Fruit fly (Drosophila melanogaster): ENCODE results near the gene Toll-6.

The Toll-6 gene

DNA sequence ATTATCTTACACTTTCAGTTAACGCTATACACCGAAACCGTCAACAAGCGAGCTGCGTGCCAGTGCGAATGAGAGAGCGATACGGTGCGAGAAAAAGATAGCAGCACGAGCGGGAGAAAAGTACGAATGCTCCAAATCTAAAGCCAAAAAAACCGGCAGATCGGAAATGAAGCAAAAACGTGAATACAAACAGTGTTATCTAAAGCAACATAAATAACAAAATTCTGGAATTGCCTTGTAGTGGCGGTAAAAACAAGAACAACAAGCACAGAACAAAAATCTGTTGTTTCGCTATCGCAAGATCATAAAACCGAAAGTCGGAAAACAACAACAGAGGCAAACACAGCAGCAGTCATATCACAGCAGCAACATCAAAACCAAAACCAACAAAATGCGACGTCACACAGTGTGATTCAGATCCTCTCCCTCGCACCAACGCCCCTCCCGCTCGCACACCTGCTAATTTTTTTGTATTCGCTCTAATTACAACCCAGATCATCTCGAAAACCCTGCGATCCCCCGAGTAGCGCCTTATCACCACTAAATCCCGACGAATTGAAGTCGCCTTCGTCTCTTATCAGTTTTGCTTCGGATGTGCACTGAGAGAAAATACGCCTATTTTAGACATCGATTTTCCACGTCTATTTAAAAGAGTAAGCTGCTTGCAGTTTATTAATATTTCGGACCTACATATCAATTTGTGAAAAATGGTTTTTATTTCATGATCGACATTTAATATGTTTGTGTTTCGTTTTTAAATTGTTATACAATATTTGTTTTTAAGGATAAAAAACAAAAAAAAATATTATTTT is 32.1 kb upstream of the Toll-6 start, which contains the start of gene CG7255 (continued):
- TF ChIP-seq sob (GFP tag; IDR thresholded peaks at IDR 0.05), result no peak
- no peak for TF ChIP-seq slp2 (GFP tag; optimal IDR thresholded peaks at IDR 0.05)
- peak; percentile 11 for TF ChIP-seq CG10543 (GFP tag; optimal IDR thresholded peaks at IDR 0.05)
- TF ChIP-seq CG33557 (GFP tag; optimal IDR thresholded peaks at IDR 0.05), result no peak
- TF ChIP-seq Nf-YB (GFP tag; optimal IDR thresholded peaks at IDR 0.05), result no peak
- TF ChIP-seq Abd-B (GFP tag; optimal IDR thresholded peaks at IDR 0.05), result peak; percentile 21
- no peak for TF ChIP-seq Xrp1 (GFP tag; IDR thresholded peaks at IDR 0.05)
- peak in 1 of 2 experiments; percentile 46 for TF ChIP-seq tll (GFP tag; optimal IDR thresholded peaks at IDR 0.05)
- no peak for TF ChIP-seq H2.0 (GFP tag; IDR thresholded peaks at IDR 0.05)
- no peak for TF ChIP-seq sna (GFP tag; IDR thresholded peaks at IDR 0.05; ENCODE audit: partially characterized antibody)
- peak; percentile 5; the same call in 1 of the 2 replicates for TF ChIP-seq Ptx1 (GFP tag; IDR thresholded peaks at IDR 0.05)
- no peak for TF ChIP-seq CG12219 (GFP tag; optimal IDR thresholded peaks at IDR 0.05)
- TF ChIP-seq nmo (GFP tag; optimal IDR thresholded peaks at IDR 0.05), result peak; percentile 44
- TF ChIP-seq shn (GFP tag; optimal IDR thresholded peaks at IDR 0.05), result peak; percentile 45
- no peak for TF ChIP-seq Ets97D (GFP tag; optimal IDR thresholded peaks at IDR 0.05)
- peak; percentile 62 for TF ChIP-seq CG9727 (GFP tag; optimal IDR thresholded peaks at IDR 0.05)
- peak; percentile 19 for TF ChIP-seq Sox102F (GFP tag; optimal IDR thresholded peaks at IDR 0.05)
- TF ChIP-seq CG30431 (GFP tag; optimal IDR thresholded peaks at IDR 0.05), result peak; percentile 19
- peak; percentile 90 for TF ChIP-seq exex (tag; optimal IDR thresholded peaks at IDR 0.05)
- no peak for TF ChIP-seq CG4328 (GFP tag; optimal IDR thresholded peaks at IDR 0.05)
- TF ChIP-seq otp (GFP tag; IDR thresholded peaks at IDR 0.05), result no peak
- no peak for TF ChIP-seq CG7786 (GFP tag; optimal IDR thresholded peaks at IDR 0.05)
- 0 out of 2 replicates have a peak, but pooled peaks have one; percentile 34 for TF ChIP-seq GATAe (GFP tag; conservative IDR thresholded peaks at IDR 0.05)
- TF ChIP-seq HmgZ (tag; optimal IDR thresholded peaks at IDR 0.05), result peak; percentile 38
- TF ChIP-seq nerfin-2 (GFP tag; IDR thresholded peaks at IDR 0.05; ENCODE audit: partially characterized antibody), result no peak
- no peak for TF ChIP-seq h (optimal IDR thresholded peaks at IDR 0.05)
- no peak for TF ChIP-seq br (optimal IDR thresholded peaks at IDR 0.05)
- TF ChIP-seq Ets65A (GFP tag), result no peak
- peak; percentile 82 for TF ChIP-seq Deaf1 (tag; optimal IDR thresholded peaks at IDR 0.05)
- peak; percentile 6; the same call in 1 of the 2 replicates for TF ChIP-seq slbo (GFP tag; IDR thresholded peaks at IDR 0.05)
- TF ChIP-seq caup (GFP tag; optimal IDR thresholded peaks at IDR 0.05; ENCODE audit: severe bottlenecking), result peak; percentile 17
- no peak for TF ChIP-seq CG7271 (tag; optimal IDR thresholded peaks at IDR 0.05)
- TF ChIP-seq CG14667 (GFP tag; IDR thresholded peaks at IDR 0.05), result no peak
- TF ChIP-seq Hey (tag; optimal IDR thresholded peaks at IDR 0.05), result peak; percentile 45
- no peak for TF ChIP-seq ase (GFP tag; IDR thresholded peaks at IDR 0.05)
- no peak for TF ChIP-seq zfh2 (GFP tag; optimal IDR thresholded peaks at IDR 0.05)
- TF ChIP-seq cg (GFP tag; optimal IDR thresholded peaks at IDR 0.05), result no peak
- peak; percentile 56; the same call in 2 of the 3 replicates for TF ChIP-seq Aef1 (GFP tag; IDR thresholded peaks at IDR 0.05)
- TF ChIP-seq Sox100B (GFP tag; optimal IDR thresholded peaks at IDR 0.05), result peak; percentile 3
- no peak for TF ChIP-seq cas (GFP tag; IDR thresholded peaks at IDR 0.05)
- TF ChIP-seq tap (tag; optimal IDR thresholded peaks at IDR 0.05), result no peak
- TF ChIP-seq slou (GFP tag; optimal IDR thresholded peaks at IDR 0.05), result no peak
- TF ChIP-seq lab (GFP tag; optimal IDR thresholded peaks at IDR 0.05), result peak; percentile 6
- TF ChIP-seq Tbp (GFP tag; optimal IDR thresholded peaks at IDR 0.05), result no peak
- TF ChIP-seq Ravus (GFP tag; IDR thresholded peaks at IDR 0.05), result no peak
- no peak for TF ChIP-seq CG13287 (GFP tag; IDR thresholded peaks at IDR 0.05; ENCODE audit: partially characterized antibody)
- TF ChIP-seq pb (GFP tag; optimal IDR thresholded peaks at IDR 0.05), result no peak
- TF ChIP-seq HmgD (GFP tag; optimal IDR thresholded peaks at IDR 0.05), result no peak
- TF ChIP-seq CG2889 (GFP tag; IDR thresholded peaks at IDR 0.05), result 0 out of 3 replicates have a peak, but pooled peaks have one; percentile 6
- TF ChIP-seq CG16813 (GFP tag; IDR thresholded peaks at IDR 0.05; ENCODE audit: partially characterized antibody), result no peak

Data from whole organism, embryonic.